Worm (Caenorhabditis elegans) whole organism, L4/young adult: Measurements from ENCODE around the gene srw-62.

ENCODE experiments used
- W03F9.2 ChIP-seq: fragments of 150-350 bp; optimal IDR thresholded peaks from 2 replicates; lab custom pipeline; 2014; ENCODE audit warnings: missing biosample characterization, missing genetic modification characterization
- dao-5 ChIP-seq: sonication (generic microtip); optimal IDR thresholded peaks from 2 replicates; lab custom pipeline; 2016; ENCODE audit warnings: missing genotype, missing genetic modification characterization, moderate library complexity, missing compliant biosample characterization
- him-1 ChIP-seq: sonication (generic microtip); optimal IDR thresholded peaks from 2 replicates; lab custom pipeline; 2016; ENCODE audit warnings: missing genotype, missing genetic modification reagents, missing genetic modification characterization, missing compliant biosample characterization

Gene srw-62

ce11 chrII:7801899-7802298 lies 23.3 kb upstream of the srw-62 start:
- no peak for TF ChIP-seq him-1 (tag; lab: Kevin White, UChicago)
- TF ChIP-seq W03F9.2 (tag; lab: Kevin White, UChicago), result no peak
- no peak for TF ChIP-seq dao-5 (tag; lab: Kevin White, UChicago)

- no peak for TF ChIP-seq dao-5 (tag; lab: Kevin White, UChicago)
- TF ChIP-seq W03F9.2 (tag; lab: Kevin White, UChicago), result no peak
- no peak for TF ChIP-seq him-1 (tag; lab: Kevin White, UChicago)
Observed at ce11 chrII:7803174-7803573, 22.0 kb upstream of the srw-62 start.

ce11 chrII:7806054-7806453 lies 19.2 kb upstream of the srw-62 start:
- TF ChIP-seq dao-5 (tag; lab: Kevin White, UChicago) (no peak), him-1 (tag; lab: Kevin White, UChicago) (no peak), W03F9.2 (tag; lab: Kevin White, UChicago) (no peak)

- no peak for TF ChIP-seq W03F9.2 (tag; lab: Kevin White, UChicago)
- TF ChIP-seq dao-5 (tag; lab: Kevin White, UChicago), result no peak
- TF ChIP-seq him-1 (tag; lab: Kevin White, UChicago), result no peak
Observed at ce11 chrII:7806872-7807271, 18.3 kb upstream of the srw-62 start.

- no peak for TF ChIP-seq W03F9.2 (tag; lab: Kevin White, UChicago)
- TF ChIP-seq him-1 (tag; lab: Kevin White, UChicago), result no peak
- TF ChIP-seq dao-5 (tag; lab: Kevin White, UChicago), result no peak
Observed at ce11 chrII:7808153-7808552, 17.1 kb upstream of the srw-62 start.

ce11 chrII:7808950-7809349 lies 16.3 kb upstream of the srw-62 start:
- no peak for TF ChIP-seq W03F9.2 (tag; lab: Kevin White, UChicago)
- no peak for TF ChIP-seq him-1 (tag; lab: Kevin White, UChicago)
- TF ChIP-seq dao-5 (tag; lab: Kevin White, UChicago), result no peak

- TF ChIP-seq him-1 (tag; lab: Kevin White, UChicago) (no peak), dao-5 (tag; lab: Kevin White, UChicago) (no peak), W03F9.2 (tag; lab: Kevin White, UChicago) (no peak)
Observed at ce11 chrII:7809358-7809914, 15.8 kb upstream of the srw-62 start.

- TF ChIP-seq him-1 (tag; lab: Kevin White, UChicago), result no peak
- no peak for TF ChIP-seq dao-5 (tag; lab: Kevin White, UChicago)
- no peak for TF ChIP-seq W03F9.2 (tag; lab: Kevin White, UChicago)
Observed at ce11 chrII:7810162-7810868, 14.9 kb upstream of the srw-62 start.

ce11 chrII:7810869-7811543 lies 14.2 kb upstream of the srw-62 start, which contains the start of gene cki-1:
TSS of gene cki-1 (plus strand) at chrII:7811240.
- TF ChIP-seq W03F9.2 (tag; lab: Kevin White, UChicago), result no peak
- TF ChIP-seq him-1 (tag; lab: Kevin White, UChicago), result no peak
- TF ChIP-seq dao-5 (tag; lab: Kevin White, UChicago), result no peak

ce11 chrII:7812332-7812731 lies 12.9 kb upstream of the srw-62 start:
- TF ChIP-seq W03F9.2 (tag; lab: Kevin White, UChicago) (no peak), dao-5 (tag; lab: Kevin White, UChicago) (no peak), him-1 (tag; lab: Kevin White, UChicago) (no peak)

- TF ChIP-seq dao-5 (tag; lab: Kevin White, UChicago) (no peak), W03F9.2 (tag; lab: Kevin White, UChicago) (no peak), him-1 (tag; lab: Kevin White, UChicago) (no peak)
Observed at ce11 chrII:7813237-7813636, 12.0 kb upstream of the srw-62 start.

- TF ChIP-seq dao-5 (tag; lab: Kevin White, UChicago) (no peak), him-1 (tag; lab: Kevin White, UChicago) (no peak), W03F9.2 (tag; lab: Kevin White, UChicago) (no peak)
Observed at ce11 chrII:7813645-7814044, 11.6 kb upstream of the srw-62 start.

ce11 chrII:7814215-7814614 lies 11.0 kb upstream of the srw-62 start:
- TF ChIP-seq him-1 (tag; lab: Kevin White, UChicago) (no peak), W03F9.2 (tag; lab: Kevin White, UChicago) (no peak), dao-5 (tag; lab: Kevin White, UChicago) (no peak)
